Fruit fly (Drosophila melanogaster): Measurements from ENCODE around the gene hng3.

The hng3 gene

dm6 chr3L:796926-797802 is 41.9 kb upstream of the hng3 start (continued):
- TF ChIP-seq CG2712 (tag; optimal IDR thresholded peaks at IDR 0.05) (peak; percentile 64), Dbx (GFP tag; IDR thresholded peaks at IDR 0.05) (peak; percentile 81), MBD-R2 (GFP tag; IDR thresholded peaks at IDR 0.05) (0 out of 2 replicates have a peak, but pooled peaks have one; percentile 26), C15 (GFP tag; IDR thresholded peaks at IDR 0.05) (no peak), tll (GFP tag; optimal IDR thresholded peaks at IDR 0.05) (no peak), Bgb (GFP tag; IDR thresholded peaks at IDR 0.05; ENCODE audit: partially characterized antibody) (no peak), E2f1 (GFP tag; IDR thresholded peaks at IDR 0.05) (peak; percentile 58), HmgD (GFP tag; optimal IDR thresholded peaks at IDR 0.05) (no peak), CG15269 (tag; optimal IDR thresholded peaks at IDR 0.05) (peak; percentile 38), Side (GFP tag; optimal IDR thresholded peaks at IDR 0.05) (no peak), CG14014 (GFP tag; IDR thresholded peaks at IDR 0.05) (0 out of 2 replicates have a peak, but pooled peaks have one; percentile 33), zen2 (GFP tag; IDR thresholded peaks at IDR 0.05; ENCODE audit: partially characterized antibody) (no peak), dmrt99B (tag; optimal IDR thresholded peaks at IDR 0.05) (peak; percentile 81), Hey (tag; optimal IDR thresholded peaks at IDR 0.05) (peak; percentile 91), CG4820 (GFP tag; optimal IDR thresholded peaks at IDR 0.05) (peak; percentile 39), ci (GFP tag; IDR thresholded peaks at IDR 0.05) (peak; percentile 43; the same call in 1 of the 3 replicates), CG3281 (GFP tag; optimal IDR thresholded peaks at IDR 0.05) (peak; percentile 70), Mes4 (GFP tag; optimal IDR thresholded peaks at IDR 0.05) (no peak), Vsx1 (GFP tag; optimal IDR thresholded peaks at IDR 0.05) (peak; percentile 28), CG10565 (GFP tag; optimal IDR thresholded peaks at IDR 0.05) (no peak), Lim3 (GFP tag; IDR thresholded peaks at IDR 0.05) (no peak), CG5245 (GFP tag; optimal IDR thresholded peaks at IDR 0.05) (no peak), az2 (GFP tag; optimal IDR thresholded peaks at IDR 0.05) (no peak), Elba2 (GFP tag; optimal IDR thresholded peaks at IDR 0.05) (no peak), E2f2 (GFP tag; IDR thresholded peaks at IDR 0.05) (no peak), danr (GFP tag; IDR thresholded peaks at IDR 0.05) (no peak), sna (GFP tag; IDR thresholded peaks at IDR 0.05; ENCODE audit: partially characterized antibody) (no peak), HLHmδ (GFP tag; optimal IDR thresholded peaks at IDR 0.05) (peak; percentile 1), Sry-β (GFP tag; optimal IDR thresholded peaks at IDR 0.05) (no peak), CG12155 (GFP tag; optimal IDR thresholded peaks at IDR 0.05) (no peak), Hr3 (GFP tag; optimal IDR thresholded peaks at IDR 0.05) (no peak), CG1832 (GFP tag; optimal IDR thresholded peaks at IDR 0.05) (no peak), ssp (GFP tag; IDR thresholded peaks at IDR 0.05) (peak; percentile 55), caup (GFP tag; optimal IDR thresholded peaks at IDR 0.05; ENCODE audit: severe bottlenecking) (peak; percentile 58), CG4282 (GFP tag; optimal IDR thresholded peaks at IDR 0.05) (no peak), tgo (GFP tag; IDR thresholded peaks at IDR 0.05) (peak; percentile 71; the same call in 2 of the 3 replicates), NC2β (GFP tag; optimal IDR thresholded peaks at IDR 0.05) (no peak), CG14965 (GFP tag; optimal IDR thresholded peaks at IDR 0.05; ENCODE audit: borderline replicate concordance) (no peak), CG34376 (GFP tag; optimal IDR thresholded peaks at IDR 0.05) (peak; percentile 42), CG3726 (GFP tag; IDR thresholded peaks at IDR 0.05) (no peak), tx (GFP tag; optimal IDR thresholded peaks at IDR 0.05) (no peak), CG18764 (GFP tag; optimal IDR thresholded peaks at IDR 0.05) (no peak), dati (GFP tag; IDR thresholded peaks at IDR 0.05) (no peak), Hsf (GFP tag; optimal IDR thresholded peaks at IDR 0.05) (no peak), CG13296 (GFP tag; optimal IDR thresholded peaks at IDR 0.05) (peak; percentile 62), esg (GFP tag; conservative IDR thresholded peaks at IDR 0.05) (no peak), pros (GFP tag; optimal IDR thresholded peaks at IDR 0.05) (peak; percentile 6), phol (tag; optimal IDR thresholded peaks at IDR 0.05) (peak; percentile 58), CG10321 (GFP tag; IDR thresholded peaks at IDR 0.05) (no peak)

Data from whole organism, embryonic.